Fruit fly (Drosophila melanogaster) whole organism, embryonic: Measurements from ENCODE around the gene SP1173.

ENCODE experiments used
- Atf-2 ChIP-seq: fragments of 200-800 bp; sonication (Bioruptor generic); optimal IDR thresholded peaks from 2 replicates; lab custom pipeline; 2016; ENCODE audit warnings: missing biosample characterization, missing genetic modification characterization
- Awh ChIP-seq: fragments of 200-800 bp; sonication (Bioruptor generic); IDR thresholded peaks from 2 replicates; pipeline ENCODE4, ENCODE4 v1.3.6; 2022; ENCODE audit warnings: missing biosample characterization, missing genetic modification characterization
- CG11695 ChIP-seq: fragments of 200-800 bp; sonication (Bioruptor generic); IDR thresholded peaks from 3 replicates; pipeline ENCODE4 v1.3.6; 2022; ENCODE audit warnings: missing biosample characterization, missing genetic modification characterization
- CG13775 ChIP-seq: fragments of 200-800 bp; sonication (Bioruptor generic); optimal IDR thresholded peaks from 3 replicates; lab custom pipeline; 2017; ENCODE audit warnings: missing biosample characterization, mild to moderate bottlenecking, missing genetic modification characterization
- CG1603 ChIP-seq: fragments of 200-800 bp; sonication (Bioruptor generic); optimal IDR thresholded peaks from 2 replicates; lab custom pipeline; 2019; ENCODE audit warnings: missing biosample characterization, mild to moderate bottlenecking, missing genetic modification characterization, moderate library complexity
- CG17359 ChIP-seq: fragments of 200-800 bp; sonication (Bioruptor generic); optimal IDR thresholded peaks from 3 replicates; lab custom pipeline; 2018; ENCODE audit warnings: missing biosample characterization, mild to moderate bottlenecking, missing genetic modification characterization, moderate library complexity
- CG17361 ChIP-seq: fragments of 200-800 bp; sonication (Bioruptor generic); IDR thresholded peaks from 3 replicates; pipeline ENCODE4 v1.3.6; 2022; ENCODE audit warnings: missing biosample characterization, missing genetic modification characterization
- CG17568 ChIP-seq: fragments of 200-800 bp; sonication (Bioruptor generic); optimal IDR thresholded peaks from 2 replicates; lab custom pipeline; 2018; ENCODE audit warnings: missing biosample characterization, mild to moderate bottlenecking, missing genetic modification characterization, moderate library complexity
- CG17612 ChIP-seq: fragments of 200-800 bp; sonication (Bioruptor generic); IDR thresholded peaks from 2 replicates; pipeline ENCODE4 v1.3.6; 2022; ENCODE audit warnings: missing biosample characterization, missing genetic modification characterization
- CG31224 ChIP-seq: fragments of 200-800 bp; sonication (Bioruptor generic); IDR thresholded peaks from 2 replicates; pipeline ENCODE4 v1.3.6; 2022; ENCODE audit warnings: missing biosample characterization, missing genetic modification characterization
- CG32772 ChIP-seq: fragments of 200-800 bp; sonication (Bioruptor generic); IDR thresholded peaks from 2 replicates; pipeline ENCODE4 v1.3.6; 2022; ENCODE audit warnings: missing biosample characterization, missing genetic modification characterization
- CG42726 ChIP-seq: fragments of 200-800 bp; sonication (Bioruptor generic); IDR thresholded peaks from 2 replicates; pipeline ENCODE4 v1.3.6; 2022; ENCODE audit warnings: missing biosample characterization, missing genetic modification characterization; ENCODE audit not compliant: partially characterized antibody
- CG4328 ChIP-seq: fragments of 200-800 bp; sonication (Bioruptor generic); optimal IDR thresholded peaks from 3 replicates; lab custom pipeline; 2017; ENCODE audit warnings: missing biosample characterization, missing genetic modification reagents, missing genetic modification characterization
- CG4617 ChIP-seq: fragments of 200-800 bp; sonication (Bioruptor generic); optimal IDR thresholded peaks from 3 replicates; lab custom pipeline; 2016; ENCODE audit warnings: missing biosample characterization, missing genetic modification characterization, borderline replicate concordance
- CG4730 ChIP-seq: fragments of 200-800 bp; sonication (Bioruptor generic); IDR thresholded peaks from 2 replicates; pipeline ENCODE4 v1.3.6; 2022; ENCODE audit warnings: missing biosample characterization, missing genetic modification characterization
- CG6654 ChIP-seq: fragments of 200-800 bp; sonication (Bioruptor generic); optimal IDR thresholded peaks from 2 replicates; lab custom pipeline; 2017; ENCODE audit warnings: missing biosample characterization, mild to moderate bottlenecking, missing genetic modification characterization
- CG6765 ChIP-seq: fragments of 200-800 bp; sonication (Bioruptor generic); optimal IDR thresholded peaks from 3 replicates; lab custom pipeline; 2017; ENCODE audit warnings: missing biosample characterization, mild to moderate bottlenecking, missing genetic modification characterization
- CG7745 ChIP-seq: fragments of 200-800 bp; sonication (Bioruptor generic); optimal IDR thresholded peaks from 2 replicates; lab custom pipeline; 2018; ENCODE audit warnings: missing biosample characterization, mild to moderate bottlenecking, missing genetic modification characterization, moderate library complexity
- CG7786 ChIP-seq: fragments of 200-800 bp; sonication (Bioruptor generic); optimal IDR thresholded peaks from 2 replicates; lab custom pipeline; 2016; ENCODE audit warnings: missing biosample characterization, missing genetic modification characterization
- CG9727 ChIP-seq: fragments of 200-800 bp; sonication (Bioruptor generic); optimal IDR thresholded peaks from 3 replicates; lab custom pipeline; 2017; ENCODE audit warnings: missing biosample characterization, mild to moderate bottlenecking, missing genetic modification characterization
- CHES-1-like ChIP-seq: fragments of 200-800 bp; sonication (Bioruptor generic); optimal IDR thresholded peaks from 2 replicates; lab custom pipeline; 2016; ENCODE audit warnings: missing biosample characterization, missing genetic modification characterization
- CTCF ChIP-seq: fragments of 200-800 bp; sonication (Bioruptor generic); optimal IDR thresholded peaks from 2 replicates; lab custom pipeline; 2017; ENCODE audit warnings: missing biosample characterization, mild to moderate bottlenecking, missing genetic modification characterization, moderate library complexity
- CoRest ChIP-seq: fragments of 200-800 bp; sonication (Bioruptor generic); optimal IDR thresholded peaks from 3 replicates; lab custom pipeline; 2018; ENCODE audit warnings: missing biosample characterization, mild to moderate bottlenecking, missing genetic modification characterization, moderate library complexity
- HHEX ChIP-seq: fragments of 200-800 bp; sonication (Bioruptor generic); optimal IDR thresholded peaks from 3 replicates; lab custom pipeline; 2017; ENCODE audit warnings: missing biosample characterization, mild to moderate bottlenecking, missing genetic modification characterization, missing genetic modification reagents
- NC2α ChIP-seq: fragments of 200-800 bp; sonication (Bioruptor generic); optimal IDR thresholded peaks from 2 replicates; lab custom pipeline; 2016; ENCODE audit warnings: missing biosample characterization, missing genetic modification characterization
- Nf-YA ChIP-seq: fragments of 200-800 bp; sonication (Bioruptor generic); IDR thresholded peaks from 2 replicates; pipeline ENCODE4 v1.3.6; 2022; ENCODE audit warnings: missing biosample characterization, missing genetic modification characterization
- Scr ChIP-seq: fragments of 200-800 bp; sonication (Bioruptor generic); IDR thresholded peaks from 2 replicates; pipeline ENCODE4 v1.3.6; 2022; ENCODE audit warnings: missing biosample characterization, missing genetic modification characterization; ENCODE audit not compliant: partially characterized antibody
- Trl ChIP-seq, 3 experiments: fragments of >200 bp in 2 of 3; fragments of 200-800 bp in 1 of 3; sonication (Bioruptor generic) in 1 of 3; optimal IDR thresholded peaks; 2 replicates in 1 of 3; 3 replicates in 2 of 3; lab custom pipeline; 2016 to 2017; ENCODE audit warnings: missing biosample characterization in 1 of 3, missing genetic modification characterization in 1 of 3
- ab ChIP-seq: fragments of 200-800 bp; sonication (Bioruptor generic); optimal IDR thresholded peaks from 2 replicates; lab custom pipeline; 2016; ENCODE audit warnings: missing biosample characterization, missing genetic modification characterization
- aop ChIP-seq: fragments of 200-800 bp; sonication (Bioruptor generic); IDR thresholded peaks from 2 replicates; pipeline ENCODE4 v1.3.6; 2022; ENCODE audit warnings: missing biosample characterization, missing genetic modification characterization
- ara ChIP-seq: fragments of 200-800 bp; sonication (Bioruptor generic); IDR thresholded peaks from 2 replicates; pipeline ENCODE4 v1.3.6; 2022; ENCODE audit warnings: missing biosample characterization, missing genetic modification characterization
- bcd ChIP-seq: fragments of 200-800 bp; sonication (Bioruptor generic); optimal IDR thresholded peaks from 2 replicates; lab custom pipeline; 2017; ENCODE audit warnings: missing biosample characterization, mild to moderate bottlenecking, missing genetic modification characterization
- chinmo ChIP-seq: fragments of 200-800 bp; sonication (Bioruptor generic); IDR thresholded peaks from 4 replicates; pipeline ENCODE4 v1.3.6; 2022; ENCODE audit warnings: missing biosample characterization, missing genetic modification characterization; ENCODE audit not compliant: partially characterized antibody
- cwo ChIP-seq: fragments of 200-800 bp; sonication (Bioruptor generic); optimal IDR thresholded peaks from 3 replicates; lab custom pipeline; 2017; ENCODE audit warnings: missing biosample characterization, missing genetic modification characterization, mild to moderate bottlenecking, moderate library complexity, missing genetic modification reagents
- dati ChIP-seq: fragments of 200-800 bp; sonication (Bioruptor generic); IDR thresholded peaks from 2 replicates; pipeline ENCODE4 v1.3.6; 2022; ENCODE audit warnings: missing biosample characterization, missing genetic modification characterization
- dpn ChIP-seq, 2 experiments: fragments of 200-800 bp; sonication (Bioruptor generic); optimal IDR thresholded peaks; 3 replicates each; lab custom pipeline; 2016; ENCODE audit warnings: missing biosample characterization in 2 of 2, missing genetic modification characterization in 2 of 2
- ewg ChIP-seq: fragments of 200-800 bp; sonication (Bioruptor generic); optimal IDR thresholded peaks from 3 replicates; lab custom pipeline; 2017; ENCODE audit warnings: mild to moderate bottlenecking, missing biosample characterization, missing genetic modification reagents, missing genetic modification characterization
- fd3F ChIP-seq: fragments of 200-800 bp; sonication (Bioruptor generic); optimal IDR thresholded peaks from 2 replicates; lab custom pipeline; 2018; ENCODE audit warnings: missing biosample characterization, mild to moderate bottlenecking, missing genetic modification characterization, moderate library complexity
- gcm2 ChIP-seq: fragments of 200-800 bp; sonication (Bioruptor generic); optimal IDR thresholded peaks from 2 replicates; lab custom pipeline; 2016; ENCODE audit warnings: missing biosample characterization, missing genetic modification characterization
- kni ChIP-seq: fragments of 200-800 bp; sonication (Bioruptor generic); optimal IDR thresholded peaks from 3 replicates; lab custom pipeline; 2017; ENCODE audit warnings: mild to moderate bottlenecking, missing biosample characterization, missing genetic modification reagents, missing genetic modification characterization
- mirr ChIP-seq: fragments of 200-800 bp; sonication (Bioruptor generic); optimal IDR thresholded peaks from 3 replicates; lab custom pipeline; 2018; ENCODE audit warnings: missing biosample characterization, mild to moderate bottlenecking, missing genetic modification characterization
- nerfin-1 ChIP-seq: fragments of 200-800 bp; sonication (Bioruptor generic); optimal IDR thresholded peaks from 3 replicates; lab custom pipeline; 2019; ENCODE audit warnings: missing biosample characterization, mild to moderate bottlenecking, missing genetic modification characterization, moderate library complexity
- pros ChIP-seq: fragments of 200-800 bp; sonication (Bioruptor generic); optimal IDR thresholded peaks from 3 replicates; lab custom pipeline; 2019; ENCODE audit warnings: missing biosample characterization, mild to moderate bottlenecking, missing genetic modification characterization, moderate library complexity
- psq ChIP-seq: fragments of 200-800 bp; sonication (Bioruptor generic); optimal IDR thresholded peaks from 2 replicates; lab custom pipeline; 2017; ENCODE audit warnings: missing biosample characterization, missing genetic modification characterization
- pzg ChIP-seq: fragments of 200-800 bp; sonication (Bioruptor generic); optimal IDR thresholded peaks from 3 replicates; lab custom pipeline; 2018; ENCODE audit warnings: missing biosample characterization, mild to moderate bottlenecking, missing genetic modification characterization, moderate library complexity
- schlank ChIP-seq: fragments of 200-800 bp; sonication (Bioruptor generic); optimal IDR thresholded peaks from 2 replicates; lab custom pipeline; 2018; ENCODE audit warnings: missing biosample characterization, mild to moderate bottlenecking, missing genetic modification characterization
- sd ChIP-seq: fragments of 200-800 bp; sonication (Bioruptor generic); optimal IDR thresholded peaks from 3 replicates; lab custom pipeline; 2018; ENCODE audit warnings: missing biosample characterization, mild to moderate bottlenecking, missing genetic modification characterization, moderate library complexity
- sr ChIP-seq: fragments of 200-800 bp; sonication (Bioruptor generic); IDR thresholded peaks from 3 replicates; pipeline ENCODE4 v1.3.6; 2022; ENCODE audit warnings: missing biosample characterization, missing genetic modification characterization
- ttk ChIP-seq: fragments of 200-800 bp; sonication (Bioruptor generic); IDR thresholded peaks from 2 replicates; pipeline ENCODE4 v2.1.2; 2022; ENCODE audit warnings: missing biosample characterization, missing genetic modification characterization
- tx ChIP-seq: fragments of 200-800 bp; sonication (Bioruptor generic); optimal IDR thresholded peaks from 2 replicates; lab custom pipeline; 2016; ENCODE audit warnings: missing biosample characterization, missing genetic modification characterization

The SP1173 gene

DNA sequence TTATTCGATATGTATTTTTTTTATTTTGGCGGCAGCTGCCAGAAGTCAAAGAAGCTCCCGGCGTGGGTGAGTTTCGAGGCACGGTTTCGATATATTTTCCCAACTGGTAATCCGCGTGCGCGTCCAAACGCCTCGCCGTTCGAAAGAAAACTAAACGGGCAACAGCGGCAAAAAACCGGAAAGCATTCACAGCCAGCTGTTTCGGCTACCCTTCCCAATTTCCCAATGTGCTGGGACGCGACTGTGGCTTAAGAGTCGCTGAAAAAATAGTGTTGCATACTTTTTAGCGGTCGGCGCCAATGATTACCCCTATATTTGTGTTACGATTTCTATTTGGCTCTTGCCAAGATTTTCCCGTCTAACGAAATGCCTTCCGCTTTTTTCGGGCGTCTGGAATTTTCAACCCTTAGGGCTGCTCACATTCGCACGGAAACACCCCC lies at the start of gene SP1173 (continued):
- TF ChIP-seq mirr (GFP tag; lab: Kevin White, UChicago) (peak; percentile 66), bcd (peak; percentile 18), CG32772 (GFP tag; lab: Robert Waterston, UW) (no peak), CG4730 (GFP tag; lab: Robert Waterston, UW) (no peak), Trl (optimal IDR thresholded peaks at IDR 0.05; lab: Kevin White, UChicago) (no peak), Trl (GFP tag; optimal IDR thresholded peaks at IDR 0.05; lab: Kevin White, UChicago) (peak; percentile 45), CG7786 (GFP tag; lab: Kevin White, UChicago) (peak; percentile 12), CG6765 (GFP tag; lab: Kevin White, UChicago) (peak; percentile 57), sr (GFP tag; lab: Robert Waterston, UW) (peak; percentile 94), CG9727 (GFP tag; lab: Kevin White, UChicago) (no peak), pros (GFP tag; lab: Kevin White, UChicago) (peak; percentile 98), psq (GFP tag; lab: Kevin White, UChicago) (no peak), nerfin-1 (tag; lab: Kevin White, UChicago) (peak; percentile 96), ttk (GFP tag; lab: Robert Waterston, UW) (peak; percentile 34; the same call in 1 of the 2 replicates), Scr (peak; percentile 50), CoRest (tag; lab: Kevin White, UChicago) (peak; percentile 9), dpn (GFP tag; optimal IDR thresholded peaks at IDR 0.05; lab: Kevin White, UChicago) (peak; percentile 26 to 48), fd3F (GFP tag; lab: Kevin White, UChicago) (no peak), CHES-1-like (peak; percentile 1), CG4617 (GFP tag; lab: Kevin White, UChicago) (no peak), CG31224 (GFP tag; lab: Robert Waterston, UW) (peak; percentile 29; the same call in 1 of the 2 replicates), CG17359 (peak; percentile 5), CG4328 (peak; percentile 35), CG11695 (peak; percentile 49; the same call in 2 of the 3 replicates), cwo (peak; percentile 44), HHEX (peak; percentile 11), sd (tag; lab: Kevin White, UChicago) (peak; percentile 64), kni (peak; percentile 21), CG7745 (tag; lab: Kevin White, UChicago) (peak; percentile 33), CG1603 (tag; lab: Kevin White, UChicago) (peak; percentile 50), dati (GFP tag; lab: Robert Waterston, UW) (no peak), NC2α (no peak), ab (no peak), chinmo (GFP tag; lab: Robert Waterston, UW) (peak; percentile 96; the same call in 2 of the 4 replicates), ara (GFP tag; lab: Robert Waterston, UW) (peak; percentile 46; the same call in 1 of the 2 replicates), pzg (GFP tag; lab: Kevin White, UChicago) (peak; percentile 12), tx (GFP tag; lab: Kevin White, UChicago) (peak; percentile 6), CG13775 (GFP tag; lab: Kevin White, UChicago) (peak; percentile 20), CG17361 (GFP tag; lab: Robert Waterston, UW) (no peak), Awh (peak; percentile 37; the same call in 1 of the 2 replicates), CG6654 (no peak), aop (GFP tag; lab: Robert Waterston, UW) (peak; percentile 64; the same call in 1 of the 2 replicates), CTCF (peak; percentile 68), gcm2 (peak; percentile 30), CG42726 (GFP tag; lab: Robert Waterston, UW) (peak; percentile 62; the same call in 1 of the 2 replicates), schlank (tag; lab: Kevin White, UChicago) (peak; percentile 4), CG17568 (peak; percentile 27), CG17612 (GFP tag; lab: Robert Waterston, UW) (peak; percentile 31; the same call in 1 of the 2 replicates), Atf-2 (no peak), ewg (GFP tag; lab: Kevin White, UChicago) (peak; percentile 16), Nf-YA (no peak)
